Fruit fly (Drosophila melanogaster): ENCODE results near the gene Arl4.

- no peak for TF ChIP-seq cic (GFP tag; optimal IDR thresholded peaks at IDR 0.05)
- TF ChIP-seq Clk (GFP tag; optimal IDR thresholded peaks at IDR 0.05), result no peak
- TF ChIP-seq tj (GFP tag; optimal IDR thresholded peaks at IDR 0.05), result no peak
- TF ChIP-seq bab1 (GFP tag; optimal IDR thresholded peaks at IDR 0.05), result peak; percentile 3
- TF ChIP-seq CG33017 (tag; optimal IDR thresholded peaks at IDR 0.05), result no peak
- TF ChIP-seq CG5204 (GFP tag; optimal IDR thresholded peaks at IDR 0.05), result no peak
- peak; percentile 75 for TF ChIP-seq kay (GFP tag; ENCODE audit: borderline replicate concordance)
- TF ChIP-seq pad (GFP tag; optimal IDR thresholded peaks at IDR 0.05), result no peak
- TF ChIP-seq CG7101 (tag; optimal IDR thresholded peaks at IDR 0.05), result no peak
- no peak for TF ChIP-seq ovo (GFP tag; optimal IDR thresholded peaks at IDR 0.05)
- TF ChIP-seq CG12768 (GFP tag; optimal IDR thresholded peaks at IDR 0.05), result no peak
- no peak for TF ChIP-seq Crg-1 (GFP tag; optimal IDR thresholded peaks at IDR 0.05)
- no peak for TF ChIP-seq Mnt (GFP tag; optimal IDR thresholded peaks at IDR 0.05)
Measured at dm6 chr4:210011-210649, 30.9 kb upstream of the Arl4 start, which contains the start of gene Crk.

Measured in whole organism, adult.